Worm (Caenorhabditis elegans): ENCODE measurements around the gene Y37D8A.3.

DNA sequence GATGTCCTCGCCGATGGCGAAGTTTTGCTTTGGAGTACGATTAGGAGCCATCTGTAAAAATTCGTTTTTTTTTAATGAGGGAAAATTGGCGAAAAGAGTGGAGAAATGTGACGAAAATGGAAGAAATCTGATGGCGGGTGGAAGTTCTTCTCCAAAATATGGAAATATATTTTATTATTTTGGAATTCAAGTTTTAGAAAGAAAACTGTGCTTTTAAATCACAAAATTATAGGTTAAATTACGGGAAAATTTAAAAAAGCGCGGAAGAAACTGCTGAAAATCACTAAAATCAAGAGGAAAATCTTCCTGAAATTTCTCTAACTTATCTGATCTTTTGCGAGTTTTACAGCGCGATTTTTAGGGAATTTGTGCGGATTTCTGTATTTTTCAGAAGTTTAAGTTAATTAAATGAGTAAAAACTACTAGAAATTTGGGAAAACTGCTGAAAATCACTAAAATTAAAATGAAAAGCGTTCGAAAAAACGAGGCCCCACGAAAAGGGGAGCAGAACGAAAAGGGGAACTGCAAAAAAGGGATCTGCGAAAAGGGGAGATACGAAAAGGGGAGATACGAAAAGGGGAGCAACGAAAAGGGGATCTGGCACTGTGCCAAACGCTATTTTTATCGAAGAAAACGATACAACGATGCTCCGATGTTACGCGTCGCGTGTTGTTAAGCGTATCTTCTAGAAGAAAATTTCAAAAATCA lies 48.5 kb downstream of the Y37D8A.3 start, which contains the start of the genes cec-7 and enu-3.5:
- TF ChIP-seq snpc-4 (tag; optimal IDR thresholded peaks at IDR 0.05) (no peak), unc-120 (tag; optimal IDR thresholded peaks at IDR 0.05; ENCODE audit: poor library complexity, severe bottlenecking) (no peak)
